Worm (Caenorhabditis elegans): ENCODE measurements around the gene unc-41.

Gene unc-41

ce11 chrV:9978425-9978824 is 2.4 kb upstream of the unc-41 start (continued):
- TF ChIP-seq bed-1 (GFP tag; IDR thresholded peaks at IDR 0.05) (no peak), Y95B8A.8 (GFP tag; IDR thresholded peaks at IDR 0.05) (no peak), him-1 (tag; optimal IDR thresholded peaks at IDR 0.05) (no peak), dpl-1 (GFP tag; optimal IDR thresholded peaks at IDR 0.05) (no peak), sptf-2 (GFP tag; optimal IDR thresholded peaks at IDR 0.05) (no peak), snpc-1.3 (tag; optimal IDR thresholded peaks at IDR 0.05; ENCODE audit: insufficient read depth) (no peak), zfh-2 (GFP tag; conservative IDR thresholded peaks at IDR 0.05) (peak; percentile 51), egl-18 (GFP tag; IDR thresholded peaks at IDR 0.05) (peak; percentile 71; the same call in 1 of the 2 replicates), F10E7.11 (tag; optimal IDR thresholded peaks at IDR 0.05) (peak; percentile 33), ztf-22 (GFP tag; optimal IDR thresholded peaks at IDR 0.05) (no peak), hsf-1 (GFP tag; IDR thresholded peaks at IDR 0.05) (peak; percentile 71; the same call in 1 of the 2 replicates), attf-5 (GFP tag; optimal IDR thresholded peaks at IDR 0.05) (peak; percentile 28), Y67H2A.10 (GFP tag; conservative IDR thresholded peaks at IDR 0.05) (no peak), rec-8 (tag; optimal IDR thresholded peaks at IDR 0.05) (no peak), F39B2.1 (GFP tag; IDR thresholded peaks at IDR 0.05) (no peak), snpc-3.4 (tag; optimal IDR thresholded peaks at IDR 0.05) (peak; percentile 16), ceh-58 (GFP tag; IDR thresholded peaks at IDR 0.05) (no peak), hlh-26 (GFP tag; conservative IDR thresholded peaks at IDR 0.05) (no peak), attf-6 (GFP tag; IDR thresholded peaks at IDR 0.05) (0 out of 2 replicates have a peak, but pooled peaks have one; percentile 11), ccch-3 (GFP tag; optimal IDR thresholded peaks at IDR 0.05) (no peak), mcd-1 (GFP tag; IDR thresholded peaks at IDR 0.05) (peak; percentile 38; the same call in 1 of the 2 replicates), tbx-9 (tag; optimal IDR thresholded peaks at IDR 0.05; ENCODE audit: borderline replicate concordance) (no peak), ekl-4 (GFP tag; IDR thresholded peaks at IDR 0.05) (peak; percentile 46; the same call in 1 of the 2 replicates), lin-54 (GFP tag; optimal IDR thresholded peaks at IDR 0.05) (no peak), Y53F4B.3 (GFP tag; IDR thresholded peaks at IDR 0.05) (no peak), madf-3 (GFP tag; IDR thresholded peaks at IDR 0.05) (no peak), xnd-1 (tag; optimal IDR thresholded peaks at IDR 0.05) (no peak), hmg-1.2 (GFP tag; IDR thresholded peaks at IDR 0.05) (0 out of 2 replicates have a peak, but pooled peaks have one; percentile 19), nfya-1 (tag; optimal IDR thresholded peaks at IDR 0.05; ENCODE audit: borderline replicate concordance, insufficient read depth) (no peak), dpff-1 (tag; optimal IDR thresholded peaks at IDR 0.05) (no peak), hrde-1 (tag; optimal IDR thresholded peaks at IDR 0.05; ENCODE audit: borderline replicate concordance) (peak; percentile 21), K12H6.12 (tag; optimal IDR thresholded peaks at IDR 0.05) (peak; percentile 13), fkh-3 (tag; optimal IDR thresholded peaks at IDR 0.05) (no peak), rpc-1 (optimal IDR thresholded peaks at IDR 0.05) (no peak), rpc-1 (tag; optimal IDR thresholded peaks at IDR 0.05) (no peak), nfyb-1 (GFP tag; IDR thresholded peaks at IDR 0.05) (0 out of 2 replicates have a peak, but pooled peaks have one; percentile 47), ets-4 (GFP tag; optimal IDR thresholded peaks at IDR 0.05) (no peak), egl-44 (GFP tag; IDR thresholded peaks at IDR 0.05) (no peak), athp-1 (tag; optimal IDR thresholded peaks at IDR 0.05) (peak; percentile 33), ztf-3 (GFP tag; optimal IDR thresholded peaks at IDR 0.05) (no peak), attf-3 (GFP tag; conservative IDR thresholded peaks at IDR 0.05) (0 out of 2 replicates have a peak, but pooled peaks have one; percentile 23), K11D2.4 (GFP tag; IDR thresholded peaks at IDR 0.05) (no peak), snpc-4 (GFP tag; optimal IDR thresholded peaks at IDR 0.05) (no peak), snpc-4 (tag; optimal IDR thresholded peaks at IDR 0.05) (peak in 2 of 4 experiments; percentile 24 to 26), tlf-1 (GFP tag; optimal IDR thresholded peaks at IDR 0.05) (no peak), ceh-27 (GFP tag; optimal IDR thresholded peaks at IDR 0.05) (peak; percentile 39), nfya-2 (GFP tag; IDR thresholded peaks at IDR 0.05) (no peak), dox-1 (GFP tag; IDR thresholded peaks at IDR 0.05) (no peak)

Data from whole organism, young adult.